Worm (Caenorhabditis elegans): Measurements from ENCODE around the gene F54H12.4.
A peak's percentile ranks its signal among the peaks of the same experiment; 100 is the strongest.
"Not testable (repeated sequence)": the region's sequence is repeated elsewhere in the genome, so short reads cannot be mapped to it uniquely, and the experiment has no call there.

- not testable (repeated sequence) for TF ChIP-seq jun-1 (tag; optimal IDR thresholded peaks at IDR 0.05); lin-35 (GFP tag; optimal IDR thresholded peaks at IDR 0.05); lin-39 (tag; optimal IDR thresholded peaks at IDR 0.05); mep-1 (tag; optimal IDR thresholded peaks at IDR 0.05); alr-1 (tag; optimal IDR thresholded peaks at IDR 0.05; ENCODE audit: borderline replicate concordance); unc-130 (tag; optimal IDR thresholded peaks at IDR 0.05); unc-62 (GFP tag; optimal IDR thresholded peaks at IDR 0.05)
- TF ChIP-seq nhr-19 (GFP tag; conservative IDR thresholded peaks at IDR 0.05): 0 out of 2 replicates have a peak, but pooled peaks have one; percentile 18
These were observed 3.6 kb upstream of the F54H12.4 start for ce11 chrIII:7965946-7966692.
